Fruit fly (Drosophila melanogaster) whole organism, embryonic: Measurements from ENCODE around the gene Prp3.

Experiments used
- Atf6 ChIP-seq: fragments of 200-800 bp; sonication (Bioruptor generic); IDR thresholded peaks from 2 replicates; pipeline ENCODE4 v1.3.6; 2022; ENCODE audit warnings: missing biosample characterization, missing genetic modification characterization
- C15 ChIP-seq: fragments of 200-800 bp; sonication (Bioruptor generic); IDR thresholded peaks from 3 replicates; pipeline ENCODE4 v1.3.6; 2022; ENCODE audit warnings: missing biosample characterization, missing genetic modification characterization
- CG10321 ChIP-seq: fragments of 200-800 bp; sonication (Bioruptor generic); IDR thresholded peaks from 2 replicates; pipeline ENCODE4 v1.3.6; 2022; ENCODE audit warnings: missing biosample characterization, missing genetic modification characterization
- CG12155 ChIP-seq: fragments of 200-800 bp; sonication (Bioruptor generic); optimal IDR thresholded peaks from 3 replicates; lab custom pipeline; 2016; ENCODE audit warnings: missing biosample characterization, missing genetic modification characterization
- CG13287 ChIP-seq: fragments of 200-800 bp; sonication (Bioruptor generic); IDR thresholded peaks from 2 replicates; pipeline ENCODE4 v1.3.6; 2022; ENCODE audit warnings: missing biosample characterization, missing genetic modification characterization; ENCODE audit not compliant: partially characterized antibody
- CG14710 ChIP-seq: fragments of 200-800 bp; sonication (Bioruptor generic); optimal IDR thresholded peaks from 3 replicates; lab custom pipeline; 2019; ENCODE audit warnings: missing biosample characterization, mild to moderate bottlenecking, missing genetic modification characterization, moderate library complexity
- CG15514 ChIP-seq: fragments of 200-800 bp; sonication (Bioruptor generic); optimal IDR thresholded peaks from 3 replicates; lab custom pipeline; 2017; ENCODE audit warnings: missing biosample characterization, missing genetic modification characterization, mild to moderate bottlenecking, moderate library complexity, missing genetic modification reagents
- CG15601 ChIP-seq: fragments of 200-800 bp; sonication (Bioruptor generic); optimal IDR thresholded peaks from 3 replicates; lab custom pipeline; 2019; ENCODE audit warnings: missing biosample characterization, mild to moderate bottlenecking, missing genetic modification characterization, moderate library complexity
- CG17186 ChIP-seq: fragments of 200-800 bp; sonication (Bioruptor generic); optimal IDR thresholded peaks from 3 replicates; lab custom pipeline; 2017; ENCODE audit warnings: missing biosample characterization, missing genetic modification reagents, missing genetic modification characterization
- CG17829 ChIP-seq: fragments of 200-800 bp; optimal IDR thresholded peaks from 2 replicates; lab custom pipeline; 2019; ENCODE audit warnings: missing biosample characterization, mild to moderate bottlenecking, missing genetic modification characterization, moderate library complexity
- CG2116 ChIP-seq: fragments of 200-800 bp; sonication (Bioruptor generic); optimal IDR thresholded peaks from 3 replicates; lab custom pipeline; 2018; ENCODE audit warnings: missing biosample characterization, mild to moderate bottlenecking, missing genetic modification characterization
- CG30403 ChIP-seq: fragments of 200-800 bp; sonication (Bioruptor generic); optimal IDR thresholded peaks from 3 replicates; lab custom pipeline; 2016; ENCODE audit warnings: missing biosample characterization, missing genetic modification characterization
- CG31224 ChIP-seq: fragments of 200-800 bp; sonication (Bioruptor generic); IDR thresholded peaks from 2 replicates; pipeline ENCODE4 v1.3.6; 2022; ENCODE audit warnings: missing biosample characterization, missing genetic modification characterization
- CG3726 ChIP-seq: fragments of 200-800 bp; sonication (Bioruptor generic); IDR thresholded peaks from 3 replicates; pipeline ENCODE4, ENCODE4 v1.3.6; 2022; ENCODE audit warnings: missing biosample characterization, missing genetic modification characterization
- CG4360 ChIP-seq: fragments of 200-800 bp; sonication (Bioruptor generic); IDR thresholded peaks from 2 replicates; pipeline ENCODE4 v1.3.6; 2022; ENCODE audit warnings: missing biosample characterization, missing genetic modification characterization
- CG5953 ChIP-seq: fragments of 200-800 bp; sonication (Bioruptor generic); IDR thresholded peaks from 2 replicates; pipeline ENCODE4 v1.3.6; 2022; ENCODE audit warnings: missing biosample characterization, missing genetic modification characterization
- CG7987 ChIP-seq: fragments of 200-800 bp; sonication (Bioruptor generic); optimal IDR thresholded peaks from 2 replicates; lab custom pipeline; 2018; ENCODE audit warnings: missing biosample characterization, mild to moderate bottlenecking, missing genetic modification characterization, moderate library complexity
- CG9727 ChIP-seq: fragments of 200-800 bp; sonication (Bioruptor generic); optimal IDR thresholded peaks from 3 replicates; lab custom pipeline; 2017; ENCODE audit warnings: missing biosample characterization, mild to moderate bottlenecking, missing genetic modification characterization
- Dp ChIP-seq: fragments of 200-800 bp; sonication (Bioruptor generic); optimal IDR thresholded peaks from 2 replicates; lab custom pipeline; 2018; ENCODE audit warnings: missing biosample characterization, mild to moderate bottlenecking, missing genetic modification characterization, moderate library complexity
- Elba2 ChIP-seq: fragments of 200-800 bp; sonication (Bioruptor generic); optimal IDR thresholded peaks from 3 replicates; lab custom pipeline; 2016; ENCODE audit warnings: missing biosample characterization, missing genetic modification characterization
- Ets97D ChIP-seq: fragments of 200-800 bp; sonication (Bioruptor generic); optimal IDR thresholded peaks from 3 replicates; lab custom pipeline; 2016; ENCODE audit warnings: missing biosample characterization, missing genetic modification characterization
- Fer3 ChIP-seq: fragments of 200-800 bp; sonication (Bioruptor generic); optimal IDR thresholded peaks from 2 replicates; lab custom pipeline; 2018; ENCODE audit warnings: missing biosample characterization, mild to moderate bottlenecking, missing genetic modification characterization, moderate library complexity
- Gug ChIP-seq: fragments of 200-800 bp; sonication (Bioruptor generic); IDR thresholded peaks from 4 replicates; pipeline ENCODE4 v1.3.6; 2022; ENCODE audit warnings: missing biosample characterization, missing genetic modification characterization
- Hand ChIP-seq: fragments of 200-800 bp; sonication (Bioruptor generic); optimal IDR thresholded peaks from 2 replicates; lab custom pipeline; 2017; ENCODE audit warnings: mild to moderate bottlenecking, missing biosample characterization, missing genetic modification reagents, missing genetic modification characterization
- HmgZ ChIP-seq: fragments of 200-800 bp; sonication (Bioruptor generic); optimal IDR thresholded peaks from 2 replicates; lab custom pipeline; 2018; ENCODE audit warnings: missing biosample characterization, mild to moderate bottlenecking, missing genetic modification characterization
- Hmr ChIP-seq: fragments of 200-800 bp; sonication (Bioruptor generic); optimal IDR thresholded peaks from 3 replicates; lab custom pipeline; 2017; ENCODE audit warnings: mild to moderate bottlenecking, missing biosample characterization, missing genetic modification reagents, missing genetic modification characterization
- MBD-R2 ChIP-seq: fragments of 200-800 bp; sonication (Bioruptor generic); IDR thresholded peaks from 2 replicates; pipeline ENCODE4 v1.3.6; 2022; ENCODE audit warnings: missing biosample characterization, missing genetic modification characterization
- MTF-1 ChIP-seq: fragments of 200-800 bp; sonication (Bioruptor generic); optimal IDR thresholded peaks from 2 replicates; lab custom pipeline; 2018; ENCODE audit warnings: missing biosample characterization, mild to moderate bottlenecking, missing genetic modification characterization, borderline replicate concordance
- Med ChIP-seq: fragments of 200-800 bp; sonication (Bioruptor generic); peaks from one replicate; lab custom pipeline; 2016; ENCODE audit warnings: missing biosample characterization, missing genetic modification characterization, mild to moderate bottlenecking, inconsistent platforms, moderate library complexity
- Nf-YA ChIP-seq: fragments of 200-800 bp; sonication (Bioruptor generic); IDR thresholded peaks from 2 replicates; pipeline ENCODE4 v1.3.6; 2022; ENCODE audit warnings: missing biosample characterization, missing genetic modification characterization
- Stat92E ChIP-seq, 3 experiments: fragments of >200 bp in 2 of 3; fragments of 200-800 bp in 1 of 3; sonication (Bioruptor generic) in 1 of 3; optimal IDR thresholded peaks; 2 replicates each; lab custom pipeline; 2017 to 2019; ENCODE audit warnings: missing biosample characterization in 3 of 3, missing genetic modification characterization in 3 of 3, mild to moderate bottlenecking in 1 of 3, moderate library complexity in 1 of 3
- YL-1 ChIP-seq: fragments of 200-800 bp; sonication (Bioruptor generic); optimal IDR thresholded peaks from 3 replicates; lab custom pipeline; 2017; ENCODE audit warnings: missing biosample characterization, mild to moderate bottlenecking, missing genetic modification characterization
- dan ChIP-seq: fragments of 200-800 bp; sonication (Bioruptor generic); IDR thresholded peaks from 2 replicates; pipeline ENCODE4 v1.3.6; 2022; ENCODE audit warnings: missing biosample characterization, missing genetic modification characterization
- ftz-f1 ChIP-seq: fragments of 200-800 bp; sonication (Bioruptor generic); optimal IDR thresholded peaks from 2 replicates; lab custom pipeline; 2016; ENCODE audit warnings: missing biosample characterization, missing genetic modification characterization
- gfzf ChIP-seq: fragments of 200-800 bp; sonication (Bioruptor generic); optimal IDR thresholded peaks from 2 replicates; lab custom pipeline; 2016; ENCODE audit warnings: missing biosample characterization, mild to moderate bottlenecking, missing genetic modification characterization, moderate library complexity
- gro ChIP-seq: fragments of 200-800 bp; sonication (Bioruptor generic); optimal IDR thresholded peaks from 2 replicates; lab custom pipeline; 2016; ENCODE audit warnings: missing biosample characterization, missing genetic modification characterization
- hth ChIP-seq: fragments of >200 bp; optimal IDR thresholded peaks from 2 replicates; lab custom pipeline; 2017; ENCODE audit warnings: inconsistent platforms
- insv ChIP-seq, 2 experiments: fragments of 200-800 bp; sonication (Bioruptor generic); optimal IDR thresholded peaks; 3 replicates each; lab custom pipeline; 2016 to 2018; ENCODE audit warnings: missing biosample characterization in 2 of 2, missing genetic modification characterization in 2 of 2
- ken ChIP-seq: fragments of 200-800 bp; sonication (Bioruptor generic); IDR thresholded peaks from 3 replicates; pipeline ENCODE4 v1.3.6; 2022; ENCODE audit warnings: missing biosample characterization, missing genetic modification characterization
- lab ChIP-seq: fragments of 200-800 bp; sonication (Bioruptor generic); optimal IDR thresholded peaks from 3 replicates; lab custom pipeline; 2017; ENCODE audit warnings: missing biosample characterization, missing genetic modification characterization, mild to moderate bottlenecking, moderate library complexity, missing genetic modification reagents
- mld ChIP-seq: fragments of 200-800 bp; sonication (Bioruptor generic); IDR thresholded peaks from 3 replicates; pipeline ENCODE4 v1.3.6; 2022; ENCODE audit warnings: missing biosample characterization, missing genetic modification characterization; ENCODE audit not compliant: partially characterized antibody
- pfk ChIP-seq: fragments of 200-800 bp; sonication (Bioruptor generic); optimal IDR thresholded peaks from 2 replicates; lab custom pipeline; 2018; ENCODE audit warnings: missing biosample characterization, mild to moderate bottlenecking, missing genetic modification characterization, moderate library complexity
- pzg ChIP-seq: fragments of 200-800 bp; sonication (Bioruptor generic); optimal IDR thresholded peaks from 3 replicates; lab custom pipeline; 2018; ENCODE audit warnings: missing biosample characterization, mild to moderate bottlenecking, missing genetic modification characterization, moderate library complexity
- ranshi ChIP-seq: fragments of 200-800 bp; sonication (Bioruptor generic); IDR thresholded peaks from 2 replicates; pipeline ENCODE4 v1.3.6; 2022; ENCODE audit warnings: missing biosample characterization, missing genetic modification characterization
- stwl ChIP-seq: fragments of 200-800 bp; sonication (Bioruptor generic); optimal IDR thresholded peaks from 3 replicates; lab custom pipeline; 2018; ENCODE audit warnings: missing biosample characterization, mild to moderate bottlenecking, missing genetic modification characterization, moderate library complexity
- tin ChIP-seq: fragments of 200-800 bp; sonication (Bioruptor generic); optimal IDR thresholded peaks from 3 replicates; lab custom pipeline; 2016; ENCODE audit warnings: missing biosample characterization, missing genetic modification characterization
- tna ChIP-seq: fragments of 200-800 bp; sonication (Bioruptor generic); IDR thresholded peaks from 2 replicates; pipeline ENCODE4 v1.3.6; 2022; ENCODE audit warnings: missing biosample characterization, missing genetic modification characterization; ENCODE audit not compliant: partially characterized antibody
- twi ChIP-seq: fragments of 200-800 bp; optimal IDR thresholded peaks from 2 replicates; lab custom pipeline; 2019; ENCODE audit warnings: missing biosample characterization, mild to moderate bottlenecking, missing genetic modification characterization, moderate library complexity
- unc-4 ChIP-seq: fragments of 200-800 bp; sonication (Bioruptor generic); IDR thresholded peaks from 2 replicates; pipeline ENCODE4 v1.3.6; 2022; ENCODE audit warnings: missing biosample characterization, missing genetic modification characterization; ENCODE audit not compliant: partially characterized antibody
- yki ChIP-seq: fragments of >200 bp; optimal IDR thresholded peaks from 3 replicates; lab custom pipeline; 2018

Gene Prp3

dm6 chr3L:19861215-19861614, 48.9 kb upstream of the Prp3 start (continued):
- TF ChIP-seq CG12155 (GFP tag; lab: Kevin White, UChicago): no peak
- TF ChIP-seq CG10321 (GFP tag; lab: Robert Waterston, UW): 0 out of 2 replicates have a peak, but pooled peaks have one; percentile 16
- peak; percentile 54 for TF ChIP-seq CG17829
- peak; percentile 94 for TF ChIP-seq CG2116
- TF ChIP-seq unc-4 (GFP tag; lab: Robert Waterston, UW): 0 out of 2 replicates have a peak, but pooled peaks have one; percentile 23
- peak in 1 of 2 experiments; percentile 44 for TF ChIP-seq insv (GFP tag; optimal IDR thresholded peaks at IDR 0.05; lab: Kevin White, UChicago)
- no peak for TF ChIP-seq C15 (GFP tag; lab: Robert Waterston, UW)
- peak in 1 of 3 experiments; percentile 98 for TF ChIP-seq Stat92E (GFP tag; optimal IDR thresholded peaks at IDR 0.05; lab: Kevin White, UChicago)
- no peak for TF ChIP-seq CG9727
- TF ChIP-seq Hmr: peak; percentile 37
- peak; percentile 30 for TF ChIP-seq MTF-1 (GFP tag; lab: Kevin White, UChicago)
- TF ChIP-seq HmgZ (tag; lab: Kevin White, UChicago): peak; percentile 56
- TF ChIP-seq Elba2 (GFP tag; lab: Kevin White, UChicago): no peak
- TF ChIP-seq Gug (GFP tag; lab: Robert Waterston, UW): no peak
- no peak for TF ChIP-seq tna (GFP tag; lab: Robert Waterston, UW)
- TF ChIP-seq Dp (GFP tag; lab: Kevin White, UChicago): peak; percentile 96
- no peak for TF ChIP-seq hth (lab: Kevin White, UChicago)
- TF ChIP-seq CG15514 (GFP tag; lab: Kevin White, UChicago): peak; percentile 77
- peak; percentile 42 for TF ChIP-seq CG7987
- TF ChIP-seq gfzf (GFP tag; lab: Kevin White, UChicago): peak; percentile 51
- no peak for TF ChIP-seq CG30403 (GFP tag; lab: Kevin White, UChicago)
- peak; percentile 76 for TF ChIP-seq Med (GFP tag; lab: Kevin White, UChicago)
- peak; percentile 35 for TF ChIP-seq pfk
- TF ChIP-seq Nf-YA (GFP tag; lab: Robert Waterston, UW): peak; percentile 37; the same call in 1 of the 2 replicates
- peak; percentile 88 for TF ChIP-seq MBD-R2 (GFP tag; lab: Robert Waterston, UW)
- TF ChIP-seq mld (GFP tag; lab: Robert Waterston, UW): no peak
- 0 out of 2 replicates have a peak, but pooled peaks have one; percentile 28 for TF ChIP-seq Atf6 (GFP tag; lab: Robert Waterston, UW)
- TF ChIP-seq CG31224: no peak
- TF ChIP-seq CG17186 (GFP tag; lab: Kevin White, UChicago): peak; percentile 45
- peak; percentile 13; the same call in 1 of the 2 replicates for TF ChIP-seq CG4360
- TF ChIP-seq CG14710 (tag; lab: Kevin White, UChicago): peak; percentile 61
- TF ChIP-seq Fer3: no peak
- TF ChIP-seq CG3726: no peak
- no peak for TF ChIP-seq CG5953 (GFP tag; lab: Robert Waterston, UW)
- TF ChIP-seq twi: peak; percentile 39
- peak; percentile 81 for TF ChIP-seq YL-1 (GFP tag; lab: Kevin White, UChicago)
- TF ChIP-seq ftz-f1: peak; percentile 70
- peak; percentile 36 for TF ChIP-seq stwl (tag; lab: Kevin White, UChicago)
- TF ChIP-seq ranshi (GFP tag; lab: Robert Waterston, UW): no peak
- TF ChIP-seq yki (lab: Kevin White, UChicago): no peak
- TF ChIP-seq CG15601 (tag; lab: Kevin White, UChicago): peak; percentile 37
- peak; percentile 61; the same call in 1 of the 2 replicates for TF ChIP-seq CG13287 (GFP tag; lab: Robert Waterston, UW)
- TF ChIP-seq Hand: peak; percentile 47
- TF ChIP-seq tin (GFP tag; lab: Kevin White, UChicago): no peak
- peak; percentile 48; the same call in 1 of the 3 replicates for TF ChIP-seq ken (GFP tag; lab: Robert Waterston, UW)
- no peak for TF ChIP-seq gro
- TF ChIP-seq Ets97D (GFP tag; lab: Kevin White, UChicago): peak; percentile 48
- no peak for TF ChIP-seq dan (GFP tag; lab: Robert Waterston, UW)
- TF ChIP-seq lab (GFP tag; lab: Kevin White, UChicago): peak; percentile 38
- peak; percentile 75 for TF ChIP-seq pzg (GFP tag; lab: Kevin White, UChicago)
